Worm (Caenorhabditis elegans): Measurements from ENCODE around the gene fbxc-19.

DNA sequence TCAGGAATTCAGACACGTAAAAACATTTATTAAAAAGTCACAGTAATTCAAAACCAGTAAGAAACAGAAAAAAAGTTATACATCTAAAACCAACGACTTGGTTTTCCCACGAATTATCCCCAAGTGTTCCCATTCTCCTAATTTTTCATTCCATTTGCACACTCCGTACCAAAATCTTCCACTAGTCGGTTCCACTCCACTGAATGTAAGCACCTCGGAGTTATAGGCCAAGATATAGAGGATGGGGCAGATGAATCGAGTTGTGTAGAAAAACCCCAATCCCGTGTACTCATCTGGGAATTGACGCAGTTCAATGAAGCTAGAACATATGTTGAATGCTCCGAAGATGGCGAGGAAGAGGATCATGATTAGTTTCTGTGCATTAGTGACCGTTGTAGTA lies 33.1 kb upstream of the fbxc-19 start:
- TF ChIP-seq lsy-2 (tag; optimal IDR thresholded peaks at IDR 0.05) (no peak), mep-1 (tag; optimal IDR thresholded peaks at IDR 0.05) (no peak), nhr-12 (tag; optimal IDR thresholded peaks at IDR 0.05) (no peak), unc-120 (tag; optimal IDR thresholded peaks at IDR 0.05; ENCODE audit: poor library complexity, severe bottlenecking) (no peak), blmp-1 (tag; optimal IDR thresholded peaks at IDR 0.05) (no peak), unc-39 (tag; optimal IDR thresholded peaks at IDR 0.05) (no peak), mab-5 (tag; optimal IDR thresholded peaks at IDR 0.05) (no peak), unc-62 (GFP tag; optimal IDR thresholded peaks at IDR 0.05) (no peak), nhr-237 (tag; optimal IDR thresholded peaks at IDR 0.05) (no peak), ham-2 (GFP tag; optimal IDR thresholded peaks at IDR 0.05) (no peak), elt-1 (tag; optimal IDR thresholded peaks at IDR 0.05; ENCODE audit: borderline replicate concordance, insufficient read depth) (no peak), nhr-28 (tag; optimal IDR thresholded peaks at IDR 0.05) (no peak), lin-13 (tag; optimal IDR thresholded peaks at IDR 0.05) (no peak), pha-4 (tag; optimal IDR thresholded peaks at IDR 0.05) (no peak)

All from whole organism, mixed stage, embryonic.